Fruit fly (Drosophila melanogaster) whole organism, embryonic: Measurements from ENCODE around the gene CG10064.

Experiments
- Atf6 ChIP-seq: fragments of 200-800 bp; sonication (Bioruptor generic); IDR thresholded peaks from 2 replicates; pipeline ENCODE4 v1.3.6; 2022; ENCODE audit warnings: missing biosample characterization, missing genetic modification characterization
- Bgb ChIP-seq: fragments of 200-800 bp; sonication (Bioruptor generic); IDR thresholded peaks from 2 replicates; pipeline ENCODE4 v1.3.6; 2022; ENCODE audit warnings: missing biosample characterization, missing genetic modification characterization; ENCODE audit not compliant: partially characterized antibody
- CG10274 ChIP-seq: fragments of 200-800 bp; sonication (Bioruptor generic); optimal IDR thresholded peaks from 3 replicates; lab custom pipeline; 2017; ENCODE audit warnings: missing biosample characterization, mild to moderate bottlenecking, missing genetic modification characterization
- CG10431 ChIP-seq: fragments of 200-800 bp; sonication (Bioruptor generic); optimal IDR thresholded peaks from 3 replicates; lab custom pipeline; 2018; ENCODE audit warnings: missing biosample characterization, mild to moderate bottlenecking, missing genetic modification characterization
- CG11247 ChIP-seq: fragments of 200-800 bp; sonication (Bioruptor generic); IDR thresholded peaks from 2 replicates; pipeline ENCODE4 v1.3.6; 2022; ENCODE audit warnings: missing biosample characterization, missing genetic modification characterization
- CG11504 ChIP-seq: fragments of 200-800 bp; sonication (Bioruptor generic); optimal IDR thresholded peaks from 3 replicates; lab custom pipeline; 2019; ENCODE audit warnings: missing biosample characterization, mild to moderate bottlenecking, missing genetic modification characterization, moderate library complexity
- CG11695 ChIP-seq: fragments of 200-800 bp; sonication (Bioruptor generic); IDR thresholded peaks from 3 replicates; pipeline ENCODE4 v1.3.6; 2022; ENCODE audit warnings: missing biosample characterization, missing genetic modification characterization
- CG12071 ChIP-seq: fragments of 200-800 bp; sonication (Bioruptor generic); optimal IDR thresholded peaks from 3 replicates; lab custom pipeline; 2018; ENCODE audit warnings: missing biosample characterization, mild to moderate bottlenecking, missing genetic modification characterization
- CG12236 ChIP-seq: fragments of 200-800 bp; sonication (Bioruptor generic); optimal IDR thresholded peaks from 2 replicates; lab custom pipeline; 2016; ENCODE audit warnings: missing biosample characterization, missing genetic modification characterization
- CG13287 ChIP-seq: fragments of 200-800 bp; sonication (Bioruptor generic); IDR thresholded peaks from 2 replicates; pipeline ENCODE4 v1.3.6; 2022; ENCODE audit warnings: missing biosample characterization, missing genetic modification characterization; ENCODE audit not compliant: partially characterized antibody
- CG16863 ChIP-seq: fragments of 200-800 bp; sonication (Bioruptor generic); optimal IDR thresholded peaks from 3 replicates; lab custom pipeline; 2016; ENCODE audit warnings: missing biosample characterization, missing genetic modification characterization
- CG17912 ChIP-seq: fragments of 200-800 bp; sonication (Bioruptor generic); optimal IDR thresholded peaks from 2 replicates; lab custom pipeline; 2018; ENCODE audit warnings: missing biosample characterization, mild to moderate bottlenecking, missing genetic modification characterization
- CG2712 ChIP-seq: fragments of 200-800 bp; optimal IDR thresholded peaks from 3 replicates; lab custom pipeline; 2019; ENCODE audit warnings: missing biosample characterization, mild to moderate bottlenecking, missing genetic modification characterization, moderate library complexity
- CG30431 ChIP-seq: fragments of 200-800 bp; sonication (Bioruptor generic); optimal IDR thresholded peaks from 2 replicates; lab custom pipeline; 2017; ENCODE audit warnings: missing biosample characterization, missing genetic modification characterization
- CG3726 ChIP-seq: fragments of 200-800 bp; sonication (Bioruptor generic); IDR thresholded peaks from 3 replicates; pipeline ENCODE4, ENCODE4 v1.3.6; 2022; ENCODE audit warnings: missing biosample characterization, missing genetic modification characterization
- CG3847 ChIP-seq: fragments of 200-800 bp; sonication (Bioruptor generic); IDR thresholded peaks from 2 replicates; pipeline ENCODE4 v1.3.6; 2022; ENCODE audit warnings: missing biosample characterization, missing genetic modification characterization
- CG4328 ChIP-seq: fragments of 200-800 bp; sonication (Bioruptor generic); optimal IDR thresholded peaks from 3 replicates; lab custom pipeline; 2017; ENCODE audit warnings: missing biosample characterization, missing genetic modification reagents, missing genetic modification characterization
- CG6272 ChIP-seq: fragments of 200-800 bp; sonication (Bioruptor generic); IDR thresholded peaks from 2 replicates; pipeline ENCODE4 v1.3.6; 2022; ENCODE audit warnings: missing biosample characterization, missing genetic modification characterization
- Dll ChIP-seq: fragments of 200-800 bp; sonication (Bioruptor generic); IDR thresholded peaks from 4 replicates; pipeline ENCODE4 v1.3.6; 2022; ENCODE audit warnings: missing biosample characterization, missing genetic modification characterization; ENCODE audit not compliant: partially characterized antibody
- Fer1 ChIP-seq: fragments of 200-800 bp; sonication (Bioruptor generic); optimal IDR thresholded peaks from 2 replicates; lab custom pipeline; 2017; ENCODE audit warnings: missing biosample characterization, mild to moderate bottlenecking, missing genetic modification characterization
- MBD-R2 ChIP-seq: fragments of 200-800 bp; sonication (Bioruptor generic); IDR thresholded peaks from 2 replicates; pipeline ENCODE4 v1.3.6; 2022; ENCODE audit warnings: missing biosample characterization, missing genetic modification characterization
- NK7.1 ChIP-seq: fragments of 200-800 bp; sonication (Bioruptor generic); optimal IDR thresholded peaks from 3 replicates; lab custom pipeline; 2016; ENCODE audit warnings: missing biosample characterization, missing genetic modification characterization
- Rfx ChIP-seq: fragments of 200-800 bp; sonication (Bioruptor generic); IDR thresholded peaks from 2 replicates; pipeline ENCODE4 v1.3.6; 2022; ENCODE audit warnings: missing biosample characterization, missing genetic modification characterization
- Sry-δ ChIP-seq: fragments of 200-800 bp; sonication (Bioruptor generic); optimal IDR thresholded peaks from 2 replicates; lab custom pipeline; 2016; ENCODE audit warnings: missing biosample characterization, missing genetic modification characterization
- al ChIP-seq: fragments of 200-800 bp; sonication (Bioruptor generic); IDR thresholded peaks from 2 replicates; pipeline ENCODE4 v1.3.6; 2022; ENCODE audit warnings: missing biosample characterization, missing genetic modification characterization
- amos ChIP-seq: fragments of 200-800 bp; sonication (Bioruptor generic); IDR thresholded peaks from 2 replicates; pipeline ENCODE4 v1.3.6; 2022; ENCODE audit warnings: missing biosample characterization, missing genetic modification characterization; ENCODE audit not compliant: partially characterized antibody
- ash1 ChIP-seq: fragments of 200-800 bp; sonication (Bioruptor generic); optimal IDR thresholded peaks from 2 replicates; lab custom pipeline; 2018; ENCODE audit warnings: missing biosample characterization, mild to moderate bottlenecking, missing genetic modification characterization
- cad ChIP-seq: fragments of >200 bp; optimal IDR thresholded peaks from 2 replicates; lab custom pipeline; 2017; ENCODE audit warnings: missing biosample characterization, missing genetic modification characterization
- cwo ChIP-seq: fragments of 200-800 bp; sonication (Bioruptor generic); optimal IDR thresholded peaks from 3 replicates; lab custom pipeline; 2017; ENCODE audit warnings: missing biosample characterization, missing genetic modification characterization, mild to moderate bottlenecking, moderate library complexity, missing genetic modification reagents
- danr ChIP-seq: fragments of 200-800 bp; sonication (Bioruptor generic); IDR thresholded peaks from 2 replicates; pipeline ENCODE4 v1.3.6; 2022; ENCODE audit warnings: missing biosample characterization, missing genetic modification characterization
- ewg ChIP-seq: fragments of 200-800 bp; sonication (Bioruptor generic); optimal IDR thresholded peaks from 3 replicates; lab custom pipeline; 2017; ENCODE audit warnings: mild to moderate bottlenecking, missing biosample characterization, missing genetic modification reagents, missing genetic modification characterization
- fd96Cb ChIP-seq: fragments of 200-800 bp; sonication (Bioruptor generic); optimal IDR thresholded peaks from 2 replicates; lab custom pipeline; 2018; ENCODE audit warnings: missing biosample characterization, mild to moderate bottlenecking, missing genetic modification characterization, moderate library complexity
- fru ChIP-seq: fragments of >200 bp; optimal IDR thresholded peaks from 2 replicates; lab custom pipeline; 2017
- gce ChIP-seq: fragments of 200-800 bp; sonication (Bioruptor generic); IDR thresholded peaks from 3 replicates; pipeline ENCODE4 v1.3.6; 2022; ENCODE audit warnings: missing biosample characterization, missing genetic modification characterization
- grau ChIP-seq: fragments of 200-800 bp; optimal IDR thresholded peaks from 3 replicates; lab custom pipeline; 2019; ENCODE audit warnings: missing biosample characterization, mild to moderate bottlenecking, missing genetic modification characterization, moderate library complexity
- grn ChIP-seq: fragments of 200-800 bp; sonication (Bioruptor generic); optimal IDR thresholded peaks from 3 replicates; lab custom pipeline; 2017; ENCODE audit warnings: missing biosample characterization, missing genetic modification characterization
- gsb-n ChIP-seq: fragments of 200-800 bp; sonication (Bioruptor generic); optimal IDR thresholded peaks from 3 replicates; lab custom pipeline; 2018; ENCODE audit warnings: missing biosample characterization, mild to moderate bottlenecking, missing genetic modification characterization
- jigr1 ChIP-seq: fragments of 200-800 bp; sonication (Bioruptor generic); IDR thresholded peaks from 3 replicates; pipeline ENCODE4 v1.3.6; 2022; ENCODE audit warnings: missing biosample characterization, missing genetic modification characterization
- klu ChIP-seq: fragments of 200-800 bp; sonication (Bioruptor generic); IDR thresholded peaks from 2 replicates; pipeline ENCODE4 v1.3.6; 2022; ENCODE audit warnings: missing biosample characterization, missing genetic modification characterization
- lola ChIP-seq, 3 experiments: fragments of >200 bp in 2 of 3; fragments of 200-800 bp in 1 of 3; sonication (Bioruptor generic) in 1 of 3; optimal IDR thresholded peaks; 2 replicates each; lab custom pipeline; 2017 to 2019; ENCODE audit warnings: missing biosample characterization in 3 of 3, missing genetic modification characterization in 3 of 3, mild to moderate bottlenecking in 1 of 3, moderate library complexity in 1 of 3
- otp ChIP-seq: fragments of 200-800 bp; sonication (Bioruptor generic); IDR thresholded peaks from 3 replicates; pipeline ENCODE4, ENCODE4 v1.3.6; 2022; ENCODE audit warnings: missing biosample characterization, missing genetic modification characterization
- pfk ChIP-seq: fragments of 200-800 bp; sonication (Bioruptor generic); optimal IDR thresholded peaks from 2 replicates; lab custom pipeline; 2018; ENCODE audit warnings: missing biosample characterization, mild to moderate bottlenecking, missing genetic modification characterization, moderate library complexity
- scrt ChIP-seq: fragments of 200-800 bp; sonication (Bioruptor generic); optimal IDR thresholded peaks from 2 replicates; lab custom pipeline; 2018; ENCODE audit warnings: missing biosample characterization, mild to moderate bottlenecking, missing genetic modification characterization, moderate library complexity
- sisA ChIP-seq: fragments of 200-800 bp; sonication (Bioruptor generic); IDR thresholded peaks from 2 replicates; pipeline ENCODE4 v1.3.6; 2022; ENCODE audit warnings: missing biosample characterization, missing genetic modification characterization
- slbo ChIP-seq: fragments of 200-800 bp; sonication (Bioruptor generic); IDR thresholded peaks from 2 replicates; pipeline ENCODE4 v1.3.6; 2022; ENCODE audit warnings: missing biosample characterization, missing genetic modification characterization
- tgo ChIP-seq: fragments of 200-800 bp; sonication (Bioruptor generic); IDR thresholded peaks from 3 replicates; pipeline ENCODE4 v1.3.6; 2022; ENCODE audit warnings: missing biosample characterization, missing genetic modification characterization
- trh ChIP-seq: fragments of 200-800 bp; sonication (Bioruptor generic); optimal IDR thresholded peaks from 2 replicates; lab custom pipeline; 2016; ENCODE audit warnings: missing biosample characterization, missing genetic modification characterization
- ttk ChIP-seq: fragments of 200-800 bp; sonication (Bioruptor generic); IDR thresholded peaks from 2 replicates; pipeline ENCODE4 v2.1.2; 2022; ENCODE audit warnings: missing biosample characterization, missing genetic modification characterization
- unpg ChIP-seq: fragments of 200-800 bp; sonication (Bioruptor generic); optimal IDR thresholded peaks from 3 replicates; lab custom pipeline; 2018; ENCODE audit warnings: missing biosample characterization, mild to moderate bottlenecking, missing genetic modification characterization, moderate library complexity
- vfl ChIP-seq: fragments of 200-800 bp; sonication (Bioruptor generic); optimal IDR thresholded peaks from 2 replicates; lab custom pipeline; 2016; ENCODE audit warnings: missing biosample characterization, missing genetic modification characterization

Gene CG10064

dm6 chr3L:7013568-7014305 is 46.0 kb upstream of the CG10064 start (continued):
- TF ChIP-seq fru (lab: Kevin White, UChicago) (no peak), CG11247 (GFP tag; lab: Robert Waterston, UW) (peak; percentile 28; the same call in 1 of the 2 replicates), CG2712 (tag; lab: Kevin White, UChicago) (no peak), trh (GFP tag; lab: Kevin White, UChicago) (no peak), sisA (no peak), Atf6 (GFP tag; lab: Robert Waterston, UW) (peak; percentile 46; the same call in 1 of the 2 replicates), CG3847 (GFP tag; lab: Robert Waterston, UW) (no peak), CG10274 (GFP tag; lab: Kevin White, UChicago) (no peak), amos (GFP tag; lab: Robert Waterston, UW) (peak; percentile 56; the same call in 1 of the 2 replicates), klu (GFP tag; lab: Robert Waterston, UW) (no peak), Fer1 (GFP tag; lab: Kevin White, UChicago) (peak; percentile 0), gce (GFP tag; lab: Robert Waterston, UW) (no peak), CG11695 (GFP tag; lab: Robert Waterston, UW) (peak; percentile 56; the same call in 1 of the 3 replicates), danr (GFP tag; lab: Robert Waterston, UW) (no peak), CG12236 (no peak), jigr1 (no peak), vfl (GFP tag; lab: Kevin White, UChicago) (no peak), slbo (peak; percentile 75), scrt (GFP tag; lab: Kevin White, UChicago) (no peak), grn (GFP tag; lab: Kevin White, UChicago) (no peak), ewg (no peak), Rfx (peak; percentile 75), Bgb (GFP tag; lab: Robert Waterston, UW) (peak; percentile 70; the same call in 1 of the 2 replicates), ash1 (no peak), CG12071 (no peak), CG11504 (tag; lab: Kevin White, UChicago) (peak; percentile 18), grau (tag; lab: Kevin White, UChicago) (peak; percentile 48), tgo (GFP tag; lab: Robert Waterston, UW) (peak; percentile 64; the same call in 2 of the 3 replicates), unpg (GFP tag; lab: Kevin White, UChicago) (no peak), fd96Cb (no peak), lola (GFP tag; optimal IDR thresholded peaks at IDR 0.05; lab: Kevin White, UChicago) (no peak), CG4328 (no peak), ttk (peak; percentile 52), CG3726 (GFP tag; lab: Robert Waterston, UW) (0 out of 3 replicates have a peak, but pooled peaks have one; percentile 6), otp (0 out of 3 replicates have a peak, but pooled peaks have one; percentile 23), CG6272 (GFP tag; lab: Robert Waterston, UW) (no peak), MBD-R2 (GFP tag; lab: Robert Waterston, UW) (no peak), Dll (GFP tag; lab: Robert Waterston, UW) (no peak), NK7.1 (peak; percentile 39), CG10431 (GFP tag; lab: Kevin White, UChicago) (no peak), al (GFP tag; lab: Robert Waterston, UW) (peak; percentile 51; the same call in 1 of the 2 replicates), CG13287 (GFP tag; lab: Robert Waterston, UW) (peak; percentile 53), CG30431 (GFP tag; lab: Kevin White, UChicago) (no peak), CG17912 (no peak), cwo (GFP tag; lab: Kevin White, UChicago) (no peak), Sry-δ (GFP tag; lab: Kevin White, UChicago) (no peak), pfk (GFP tag; lab: Kevin White, UChicago) (no peak), cad (GFP tag; lab: Kevin White, UChicago) (no peak), gsb-n (tag; lab: Kevin White, UChicago) (no peak), CG16863 (GFP tag; lab: Kevin White, UChicago) (no peak)
